Worm (Caenorhabditis elegans) whole organism, L4 larva: ENCODE data around the gene cat-1.
A peak's percentile ranks its signal among the peaks of the same experiment; 100 is the strongest.

Experiments
- D1046.2 ChIP-seq: fragments of 200-800 bp; sonication (Bioruptor generic); IDR thresholded peaks from 2 replicates; pipeline ENCODE4 v1.3.6; 2022; ENCODE audit warnings: missing genetic modification characterization, missing compliant biosample characterization
- F37D6.2 ChIP-seq: sonication (generic microtip); optimal IDR thresholded peaks from 2 replicates; lab custom pipeline; 2016; ENCODE audit warnings: mild to moderate bottlenecking, missing genetic modification characterization, missing compliant biosample characterization
- F44E2.7 ChIP-seq: fragments of 200-800 bp; sonication (Bioruptor generic); IDR thresholded peaks from 2 replicates; pipeline ENCODE4 v2.1.2; 2022; ENCODE audit warnings: missing genetic modification characterization, missing compliant biosample characterization
- T26A8.4 ChIP-seq: fragments of 200-800 bp; sonication (Bioruptor generic); IDR thresholded peaks from 2 replicates; pipeline ENCODE4 v1.3.6; 2022; ENCODE audit warnings: missing genetic modification characterization, missing compliant biosample characterization
- Y48G9A.11 ChIP-seq: fragments of 200-800 bp; sonication (Bioruptor generic); IDR thresholded peaks from 2 replicates; pipeline ENCODE4 v1.3.6; 2022; ENCODE audit warnings: missing genetic modification reagents, missing genetic modification characterization, missing compliant biosample characterization
- Y5F2A.4 ChIP-seq: fragments of 200-800 bp; sonication (Bioruptor generic); optimal IDR thresholded peaks from 2 replicates; lab custom pipeline; 2018; ENCODE audit warnings: mild to moderate bottlenecking, missing genetic modification characterization, missing compliant biosample characterization
- aha-1 ChIP-seq: fragments of 150-350 bp; peaks from one replicate; lab custom pipeline; 2014; ENCODE audit warnings: missing biosample characterization, missing genetic modification characterization
- attf-4 ChIP-seq: sonication (generic microtip); optimal IDR thresholded peaks from 3 replicates; lab custom pipeline; 2017; ENCODE audit warnings: missing biosample characterization, missing genetic modification characterization
- ceh-32 ChIP-seq: sonication (generic microtip); optimal IDR thresholded peaks from 2 replicates; lab custom pipeline; 2016; ENCODE audit warnings: mild to moderate bottlenecking, missing genetic modification characterization, missing compliant biosample characterization; ENCODE audit not compliant: poor library complexity
- ceh-62 ChIP-seq: sonication (generic microtip); optimal IDR thresholded peaks from 2 replicates; lab custom pipeline; 2017; ENCODE audit warnings: missing biosample characterization, missing genetic modification characterization
- ceh-82 ChIP-seq: sonication (generic microtip); optimal IDR thresholded peaks from 2 replicates; lab custom pipeline; 2017; ENCODE audit warnings: missing biosample characterization, missing genetic modification characterization
- cey-2 ChIP-seq: sonication (generic microtip); optimal IDR thresholded peaks from 3 replicates; lab custom pipeline; 2017; ENCODE audit warnings: missing genetic modification characterization, mild to moderate bottlenecking, missing compliant biosample characterization, antibody characterized with exemption, borderline replicate concordance; ENCODE audit not compliant: insufficient read depth
- ctbp-1 ChIP-seq: fragments of 200-800 bp; sonication (Bioruptor generic); IDR thresholded peaks from 2 replicates; pipeline ENCODE4 v1.3.6; 2022; ENCODE audit warnings: missing genetic modification reagents, missing genetic modification characterization, missing compliant biosample characterization
- daf-19 ChIP-seq: fragments of 200-800 bp; sonication (Bioruptor generic); conservative IDR thresholded peaks from 2 replicates; pipeline ENCODE4 v1.3.6; 2022; ENCODE audit warnings: missing genetic modification characterization, missing compliant biosample characterization
- daf-8 ChIP-seq: fragments of 200-800 bp; sonication (Bioruptor generic); IDR thresholded peaks from 2 replicates; pipeline ENCODE4 v1.3.6; 2022; ENCODE audit warnings: missing genetic modification characterization, missing compliant biosample characterization
- dmd-9 ChIP-seq: fragments of 200-800 bp; sonication (Bioruptor generic); IDR thresholded peaks from 2 replicates; pipeline ENCODE4 v1.3.6; 2022; ENCODE audit warnings: missing genetic modification reagents, missing genetic modification characterization, missing compliant biosample characterization
- dpl-1 ChIP-seq: fragments of 150-350 bp; optimal IDR thresholded peaks from 2 replicates; lab custom pipeline; 2014; ENCODE audit warnings: missing biosample characterization, missing genetic modification reagents, missing genetic modification characterization
- duxl-1 ChIP-seq: sonication (generic microtip); optimal IDR thresholded peaks from 2 replicates; lab custom pipeline; 2016; ENCODE audit warnings: mild to moderate bottlenecking, missing genetic modification characterization, moderate library complexity, missing compliant biosample characterization; ENCODE audit not compliant: poor library complexity
- egl-27 ChIP-seq: sonication (generic microtip); optimal IDR thresholded peaks from 3 replicates; lab custom pipeline; 2017; ENCODE audit warnings: missing biosample characterization, missing genetic modification reagents, missing genetic modification characterization
- egl-43 ChIP-seq: fragments of 200-800 bp; sonication (Bioruptor generic); IDR thresholded peaks from 2 replicates; pipeline ENCODE4 v1.3.6; 2022; ENCODE audit warnings: missing genetic modification reagents, missing genetic modification characterization, missing compliant biosample characterization
- fkh-10 ChIP-seq: fragments of 150-350 bp; optimal IDR thresholded peaks from 2 replicates; lab custom pipeline; 2014; ENCODE audit warnings: missing biosample characterization, missing genetic modification reagents, missing genetic modification characterization
- fos-1 ChIP-seq: fragments of 150-350 bp; optimal IDR thresholded peaks from 2 replicates; lab custom pipeline; 2014; ENCODE audit warnings: missing biosample characterization, missing genetic modification characterization
- hif-1 ChIP-seq, 2 experiments: sonication (generic microtip); optimal IDR thresholded peaks; 2 replicates each; lab custom pipeline; 2016 to 2017; ENCODE audit warnings: missing compliant biosample characterization in 2 of 2, missing genetic modification characterization in 2 of 2, missing genetic modification reagents in 2 of 2, missing genotype in 2 of 2, mild to moderate bottlenecking in 1 of 2
- hlh-30 ChIP-seq: sonication (generic microtip); optimal IDR thresholded peaks from 2 replicates; lab custom pipeline; 2017; ENCODE audit warnings: antibody characterized with exemption, mild to moderate bottlenecking, missing genetic modification characterization, missing compliant biosample characterization; ENCODE audit not compliant: insufficient read depth
- lin-1 ChIP-seq: fragments of 200-800 bp; sonication (Bioruptor generic); IDR thresholded peaks from 2 replicates; pipeline ENCODE4 v1.3.6; 2022; ENCODE audit warnings: missing genetic modification reagents, missing genetic modification characterization, missing compliant biosample characterization
- lin-13 ChIP-seq: fragments of 150-350 bp; optimal IDR thresholded peaks from 2 replicates; lab custom pipeline; 2014; ENCODE audit warnings: missing biosample characterization, missing genetic modification reagents, missing genetic modification characterization
- lin-29 ChIP-seq: fragments of 200-800 bp; sonication (Bioruptor generic); IDR thresholded peaks from 2 replicates; pipeline ENCODE4 v1.3.6; 2022; ENCODE audit warnings: missing genetic modification reagents, missing genetic modification characterization, missing compliant biosample characterization
- lir-3 ChIP-seq: sonication (generic microtip); optimal IDR thresholded peaks from 2 replicates; lab custom pipeline; 2016; ENCODE audit warnings: mild to moderate bottlenecking, missing genetic modification characterization, missing compliant biosample characterization
- lsy-2 ChIP-seq, 2 experiments: fragments of 150-350 bp in 1 of 2; sonication (generic microtip) in 1 of 2; optimal IDR thresholded peaks; 2 replicates each; lab custom pipeline; 2014 to 2017; ENCODE audit warnings: missing biosample characterization in 2 of 2, missing genetic modification characterization in 2 of 2
- madf-5 ChIP-seq, 2 experiments: fragments of 200-800 bp; sonication (Bioruptor generic); IDR thresholded peaks; 2 replicates each; pipeline ENCODE4 v1.3.6; 2022; ENCODE audit warnings: missing compliant biosample characterization in 2 of 2, missing genetic modification characterization in 2 of 2
- mdt-29 ChIP-seq: fragments of 200-800 bp; sonication (Bioruptor generic); IDR thresholded peaks from 2 replicates; pipeline ENCODE4 v1.3.6; 2022; ENCODE audit warnings: missing genetic modification reagents, missing genetic modification characterization, missing compliant biosample characterization
- mep-1 ChIP-seq: fragments of 150-350 bp; sonication (generic microtip); optimal IDR thresholded peaks from 3 replicates; lab custom pipeline; 2014; ENCODE audit warnings: missing biosample characterization, missing genetic modification characterization
- mxl-2 ChIP-seq: fragments of 200-800 bp; sonication (Bioruptor generic); conservative IDR thresholded peaks from 2 replicates; pipeline ENCODE4 v1.3.6; 2022; ENCODE audit warnings: missing genetic modification reagents, missing genetic modification characterization, missing compliant biosample characterization
- nhr-10 ChIP-seq: fragments of 150-350 bp; optimal IDR thresholded peaks from 2 replicates; lab custom pipeline; 2014; ENCODE audit warnings: missing biosample characterization, missing genetic modification characterization
- nhr-11 ChIP-seq: fragments of 150-350 bp; optimal IDR thresholded peaks from 2 replicates; lab custom pipeline; 2014; ENCODE audit warnings: missing biosample characterization, missing genetic modification characterization
- nhr-111 ChIP-seq: fragments of 200-800 bp; sonication (Bioruptor generic); optimal IDR thresholded peaks from 2 replicates; lab custom pipeline; 2018; ENCODE audit warnings: mild to moderate bottlenecking, missing genetic modification characterization, missing compliant biosample characterization
- nhr-25 ChIP-seq: sonication (generic microtip); optimal IDR thresholded peaks from 2 replicates; lab custom pipeline; 2017; ENCODE audit warnings: missing genetic modification characterization, mild to moderate bottlenecking, missing compliant biosample characterization, antibody characterized with exemption, moderate library complexity, borderline replicate concordance; ENCODE audit not compliant: insufficient read depth
- nhr-41 ChIP-seq: fragments of 200-800 bp; sonication (Bioruptor generic); IDR thresholded peaks from 2 replicates; pipeline ENCODE4 v1.3.6; 2022; ENCODE audit warnings: missing genetic modification reagents, missing genetic modification characterization, missing compliant biosample characterization
- nhr-42 ChIP-seq: fragments of 200-800 bp; sonication (Bioruptor generic); IDR thresholded peaks from 2 replicates; pipeline ENCODE4 v1.3.6; 2022; ENCODE audit warnings: missing genetic modification characterization, missing compliant biosample characterization
- pqm-1 ChIP-seq: sonication (generic microtip); optimal IDR thresholded peaks from 2 replicates; lab custom pipeline; 2017; ENCODE audit warnings: missing biosample characterization, missing genetic modification characterization
- rbr-2 ChIP-seq: sonication (generic microtip); optimal IDR thresholded peaks from 2 replicates; lab custom pipeline; 2016; ENCODE audit warnings: missing genotype, missing genetic modification characterization, missing compliant biosample characterization
- sdz-12 ChIP-seq: fragments of 200-800 bp; sonication (Bioruptor generic); optimal IDR thresholded peaks from 2 replicates; lab custom pipeline; 2018; ENCODE audit warnings: mild to moderate bottlenecking, missing genetic modification characterization, missing compliant biosample characterization
- set-16 ChIP-seq: fragments of 200-800 bp; sonication (Bioruptor generic); IDR thresholded peaks from 2 replicates; pipeline ENCODE4 v1.3.6; 2022; ENCODE audit warnings: missing genetic modification reagents, missing genetic modification characterization, missing compliant biosample characterization
- snpc-1.2 ChIP-seq: fragments of 200-800 bp; sonication (Bioruptor generic); IDR thresholded peaks from 2 replicates; pipeline ENCODE4 v1.3.6; 2022; ENCODE audit warnings: missing genetic modification reagents, missing genetic modification characterization, missing compliant biosample characterization
- snpc-4 ChIP-seq: fragments of 150-350 bp; optimal IDR thresholded peaks from 2 replicates; lab custom pipeline; 2014; ENCODE audit warnings: missing biosample characterization, missing genetic modification characterization
- tag-97 ChIP-seq: fragments of 200-800 bp; sonication (Bioruptor generic); IDR thresholded peaks from 2 replicates; pipeline ENCODE4 v1.3.6; 2022; ENCODE audit warnings: missing genetic modification characterization, missing compliant biosample characterization
- tra-1 ChIP-seq: fragments of 200-800 bp; sonication (Bioruptor generic); IDR thresholded peaks from 2 replicates; pipeline ENCODE4 v1.3.6; 2022; ENCODE audit warnings: missing genetic modification reagents, missing genetic modification characterization, missing compliant biosample characterization
- unc-39 ChIP-seq: sonication (generic microtip); optimal IDR thresholded peaks from 2 replicates; lab custom pipeline; 2017; ENCODE audit warnings: missing biosample characterization, missing genetic modification characterization
- unc-62 ChIP-seq, 3 experiments: fragments of 150-350 bp in 1 of 3; sonication (generic microtip); optimal IDR thresholded peaks in 2 of 3; peaks in 1 of 3; 1 replicate in 1 of 3; 2 replicates in 2 of 3; lab custom pipeline; 2014 to 2017; ENCODE audit warnings: missing biosample characterization in 3 of 3, missing genetic modification characterization in 3 of 3, missing genetic modification reagents in 3 of 3, missing genotype in 1 of 3
- zip-2 ChIP-seq: fragments of 150-350 bp; optimal IDR thresholded peaks from 2 replicates; lab custom pipeline; 2014; ENCODE audit warnings: missing biosample characterization, missing genetic modification characterization

The cat-1 gene

ce11 chrX:5713479-5713878 is 2.9 kb upstream of the cat-1 start (continued):
- TF ChIP-seq aha-1 (tag; lab: Kevin White, UChicago) (peak; percentile 34), sdz-12 (GFP tag; lab: Kevin White, UChicago) (peak; percentile 12), T26A8.4 (peak; percentile 59), hif-1 (tag; optimal IDR thresholded peaks at IDR 0.05; lab: Kevin White, UChicago) (no peak), nhr-10 (tag; lab: Kevin White, UChicago) (no peak), ceh-32 (tag; lab: Kevin White, UChicago) (no peak), nhr-41 (no peak; the same call in 1 of the 2 replicates), nhr-42 (GFP tag; lab: Robert Waterston, UW) (peak; percentile 39; the same call in 1 of the 2 replicates), madf-5 (GFP tag; IDR thresholded peaks at IDR 0.05; lab: Robert Waterston, UW) (peak; percentile 44 to 90; a peak in 2 of 4 replicates), egl-27 (tag; lab: Kevin White, UChicago) (no peak), egl-43 (peak; percentile 80), ceh-82 (tag; lab: Kevin White, UChicago) (no peak), mep-1 (peak; percentile 61), tag-97 (GFP tag; lab: Robert Waterston, UW) (no peak), lin-13 (peak; percentile 12), unc-39 (tag; lab: Kevin White, UChicago) (no peak), nhr-111 (GFP tag; lab: Kevin White, UChicago) (peak; percentile 43), snpc-1.2 (peak; percentile 87), unc-62 (GFP tag; optimal IDR thresholded peaks at IDR 0.05 in 1 of 2; lab: Kevin White, UChicago) (no peak), unc-62 (tag; optimal IDR thresholded peaks at IDR 0.05; lab: Kevin White, UChicago) (no peak), snpc-4 (tag; lab: Kevin White, UChicago) (no peak), F37D6.2 (tag; lab: Kevin White, UChicago) (no peak), set-16 (GFP tag; lab: Robert Waterston, UW) (no peak), daf-19 (GFP tag; lab: Robert Waterston, UW) (peak; percentile 83), tra-1 (GFP tag; lab: Robert Waterston, UW) (peak; percentile 79), mdt-29 (GFP tag; lab: Robert Waterston, UW) (peak; percentile 43; the same call in 1 of the 2 replicates), fkh-10 (no peak), mxl-2 (0 out of 2 replicates have a peak, but pooled peaks have one; percentile 39), lsy-2 (tag; optimal IDR thresholded peaks at IDR 0.05; lab: Kevin White, UChicago) (peak in 1 of 2 experiments; percentile 39), attf-4 (tag; lab: Kevin White, UChicago) (no peak), hlh-30 (tag; lab: Kevin White, UChicago) (peak; percentile 26), lir-3 (tag; lab: Kevin White, UChicago) (peak; percentile 72), duxl-1 (tag; lab: Kevin White, UChicago) (peak; percentile 56), dpl-1 (GFP tag; lab: Kevin White, UChicago) (no peak), ceh-62 (tag; lab: Kevin White, UChicago) (no peak), Y5F2A.4 (peak; percentile 14), fos-1 (tag; lab: Kevin White, UChicago) (no peak), F44E2.7 (GFP tag; lab: Robert Waterston, UW) (peak; percentile 86; the same call in 1 of the 2 replicates), Y48G9A.11 (GFP tag; lab: Robert Waterston, UW) (no peak; the same call in 1 of the 2 replicates), lin-1 (peak; percentile 59; the same call in 1 of the 2 replicates), pqm-1 (peak; percentile 34), D1046.2 (peak; percentile 65; the same call in 1 of the 2 replicates), zip-2 (tag; lab: Kevin White, UChicago) (peak; percentile 59), nhr-25 (tag; lab: Kevin White, UChicago) (no peak), rbr-2 (no peak), lin-29 (GFP tag; lab: Robert Waterston, UW) (no peak), dmd-9 (GFP tag; lab: Robert Waterston, UW) (0 out of 2 replicates have a peak, but pooled peaks have one; percentile 19), daf-8 (no peak), ctbp-1 (GFP tag; lab: Robert Waterston, UW) (peak; percentile 27; the same call in 1 of the 2 replicates), nhr-11 (no peak), cey-2 (tag; lab: Kevin White, UChicago) (no peak)
